Fruit fly (Drosophila melanogaster) whole organism, wandering third instar larva: ENCODE data around the gene CG13481.

Experiments
- CG32264 ChIP-seq: fragments of 200-800 bp; sonication (Bioruptor generic); optimal IDR thresholded peaks from 2 replicates; lab custom pipeline; 2016; ENCODE audit warnings: missing biosample characterization, missing genetic modification characterization
- Dfd ChIP-seq: fragments of >200 bp; optimal IDR thresholded peaks from 2 replicates; lab custom pipeline; 2017; ENCODE audit warnings: missing biosample characterization, missing genetic modification characterization
- pan ChIP-seq: fragments of >200 bp; optimal IDR thresholded peaks from 2 replicates; lab custom pipeline; 2017
- psq ChIP-seq: fragments of 200-800 bp; sonication (Bioruptor generic); optimal IDR thresholded peaks from 3 replicates; lab custom pipeline; 2017; ENCODE audit warnings: missing biosample characterization, mild to moderate bottlenecking, missing genetic modification characterization, moderate library complexity

DNA sequence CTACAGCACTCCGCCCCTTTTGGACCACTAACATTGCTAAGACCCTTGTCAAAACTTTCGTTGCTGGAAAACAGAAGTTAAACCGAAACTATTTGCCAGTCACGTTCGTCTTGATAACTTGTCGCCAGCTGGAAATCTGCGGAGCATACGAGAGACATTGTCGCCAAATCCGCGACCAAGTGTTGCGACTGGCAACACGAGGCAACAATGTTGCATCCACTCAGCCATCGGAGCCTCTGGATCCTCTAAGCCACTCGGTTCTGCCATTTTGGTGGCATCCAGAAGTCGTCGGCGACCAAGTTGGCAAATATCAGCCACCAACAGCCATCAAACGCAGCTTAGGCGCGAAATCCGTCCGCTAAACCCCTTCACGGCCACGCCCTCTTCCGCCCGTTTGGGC is 6.4 kb upstream of the CG13481 start:
- TF ChIP-seq pan (lab: Kevin White, UChicago): no peak
- no peak for TF ChIP-seq psq
- no peak for TF ChIP-seq Dfd (GFP tag; lab: Kevin White, UChicago)
- no peak for TF ChIP-seq CG32264 (GFP tag; lab: Kevin White, UChicago)
